Worm (Caenorhabditis elegans) whole organism, late embryonic: Measurements from ENCODE around the gene Y42A5A.3.

Experiments used
- ahr-1 ChIP-seq: sonication (generic microtip); optimal IDR thresholded peaks from 2 replicates; lab custom pipeline; 2016; ENCODE audit warnings: missing genetic modification characterization, missing compliant biosample characterization
- ceh-45 ChIP-seq: fragments of 200-800 bp; sonication (Bioruptor generic); IDR thresholded peaks from 2 replicates; pipeline ENCODE4 v1.3.6; 2022; ENCODE audit warnings: missing genetic modification reagents, missing genetic modification characterization, missing compliant biosample characterization
- dve-1 ChIP-seq: sonication (generic microtip); optimal IDR thresholded peaks from 2 replicates; lab custom pipeline; 2017; ENCODE audit warnings: antibody characterized with exemption, mild to moderate bottlenecking, missing genetic modification characterization, missing compliant biosample characterization
- hlh-30 ChIP-seq: sonication (generic microtip); optimal IDR thresholded peaks from 2 replicates; lab custom pipeline; 2017; ENCODE audit warnings: antibody characterized with exemption, missing genetic modification characterization, missing compliant biosample characterization; ENCODE audit not compliant: insufficient read depth
- hlh-6 ChIP-seq: sonication (generic microtip); optimal IDR thresholded peaks from 2 replicates; lab custom pipeline; 2016; ENCODE audit warnings: missing genotype, missing genetic modification characterization, missing compliant biosample characterization
- madf-2 ChIP-seq: sonication (generic microtip); optimal IDR thresholded peaks from 2 replicates; lab custom pipeline; 2017; ENCODE audit warnings: missing genetic modification characterization, missing compliant biosample characterization
- pag-3 ChIP-seq: sonication (generic microtip); optimal IDR thresholded peaks from 2 replicates; lab custom pipeline; 2016; ENCODE audit warnings: missing compliant biosample characterization, missing genetic modification characterization, borderline replicate concordance
- sdc-2 ChIP-seq: sonication (generic microtip); optimal IDR thresholded peaks from 2 replicates; lab custom pipeline; 2016; ENCODE audit warnings: missing genotype, missing genetic modification characterization, missing compliant biosample characterization
- unc-42 ChIP-seq: sonication (generic microtip); optimal IDR thresholded peaks from 2 replicates; lab custom pipeline; 2016; ENCODE audit warnings: missing genotype, missing genetic modification characterization, missing compliant biosample characterization
- unc-86 ChIP-seq: sonication (generic microtip); optimal IDR thresholded peaks from 2 replicates; lab custom pipeline; 2016; ENCODE audit warnings: missing genetic modification characterization, missing compliant biosample characterization
- zip-5 ChIP-seq: sonication (generic microtip); optimal IDR thresholded peaks from 2 replicates; lab custom pipeline; 2016; ENCODE audit warnings: missing genetic modification characterization, missing compliant biosample characterization

DNA sequence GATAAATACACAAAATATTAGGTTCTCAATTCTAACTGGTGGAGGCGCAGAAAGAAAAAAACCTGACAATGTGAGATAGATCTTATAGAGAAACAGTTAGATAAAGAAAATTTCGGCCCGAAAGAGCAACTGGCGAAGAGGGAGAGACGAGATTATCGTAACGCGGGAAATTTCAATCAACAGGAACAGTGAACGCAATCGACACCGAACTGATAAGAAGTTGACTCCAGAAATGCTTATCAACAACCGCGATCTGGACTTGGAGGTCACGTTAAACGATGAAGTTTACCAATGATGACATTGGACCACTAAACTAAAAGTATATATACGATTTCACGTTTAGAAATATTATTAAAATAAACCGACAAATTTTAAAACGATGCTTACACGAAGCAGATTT is 19.4 kb downstream of the Y42A5A.3 start:
- TF ChIP-seq hlh-6 (tag; lab: Kevin White, UChicago): no peak
- no peak for TF ChIP-seq unc-42 (tag; lab: Kevin White, UChicago)
- TF ChIP-seq ceh-45: no peak
- no peak for TF ChIP-seq unc-86
- TF ChIP-seq sdc-2 (tag; lab: Kevin White, UChicago): no peak
- TF ChIP-seq madf-2: no peak
- no peak for TF ChIP-seq ahr-1
- TF ChIP-seq hlh-30 (tag; lab: Kevin White, UChicago): no peak
- no peak for TF ChIP-seq dve-1
- TF ChIP-seq zip-5 (tag; lab: Kevin White, UChicago): no peak
- no peak for TF ChIP-seq pag-3
